Worm (Caenorhabditis elegans): ENCODE results near the gene dab-1.

Gene dab-1

ce11 chrII:8173449-8173848 is 48.7 kb upstream of the dab-1 start, which contains the start of the genes decr-1.3 and T05C12.1:
decr-1.3 (minus strand) TSS chrII:8173549.
T05C12.1 (plus strand) TSS chrII:8173680.
- TF ChIP-seq sem-4 (tag; optimal IDR thresholded peaks at IDR 0.05) (no peak), nhr-6 (tag; optimal IDR thresholded peaks at IDR 0.05) (no peak), ceh-16 (tag; optimal IDR thresholded peaks at IDR 0.05) (no peak), lsy-2 (tag; optimal IDR thresholded peaks at IDR 0.05) (no peak), lin-39 (tag; optimal IDR thresholded peaks at IDR 0.05) (no peak), nhr-11 (tag; optimal IDR thresholded peaks at IDR 0.05) (no peak)

DNA sequence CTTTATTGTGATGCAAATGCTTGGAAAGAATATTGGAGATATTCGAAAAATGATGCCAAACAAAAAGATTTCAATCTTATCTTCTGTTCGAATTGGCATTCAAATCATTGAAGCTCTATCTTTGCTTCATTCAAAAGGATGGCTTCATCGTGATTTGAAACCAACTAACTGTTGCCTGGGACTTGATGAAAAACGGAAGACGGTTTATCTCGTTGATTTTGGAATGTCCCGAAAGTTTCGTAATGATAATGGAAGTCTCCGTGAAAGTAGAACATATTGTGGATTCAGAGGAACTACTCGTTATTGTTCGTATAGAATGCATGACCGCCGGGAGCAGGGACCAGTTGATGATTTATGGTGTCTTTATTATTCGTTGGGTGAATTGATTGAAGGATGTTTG is 48.0 kb upstream of the dab-1 start:
- TF ChIP-seq nhr-25 (tag; optimal IDR thresholded peaks at IDR 0.05) (no peak), ceh-82 (tag; optimal IDR thresholded peaks at IDR 0.05) (no peak), nhr-23 (tag; optimal IDR thresholded peaks at IDR 0.05) (no peak), unc-62 (GFP tag; optimal IDR thresholded peaks at IDR 0.05) (no peak), egl-27 (tag; optimal IDR thresholded peaks at IDR 0.05) (no peak), sem-4 (tag; optimal IDR thresholded peaks at IDR 0.05) (no peak), alr-1 (tag; optimal IDR thresholded peaks at IDR 0.05) (no peak), blmp-1 (tag; optimal IDR thresholded peaks at IDR 0.05; ENCODE audit: insufficient read depth) (no peak), lin-11 (tag; optimal IDR thresholded peaks at IDR 0.05) (no peak), nhr-237 (tag; optimal IDR thresholded peaks at IDR 0.05) (no peak), nhr-6 (tag; optimal IDR thresholded peaks at IDR 0.05) (no peak), unc-55 (GFP tag; optimal IDR thresholded peaks at IDR 0.05) (no peak), nhr-10 (tag; optimal IDR thresholded peaks at IDR 0.05) (no peak)

DNA sequence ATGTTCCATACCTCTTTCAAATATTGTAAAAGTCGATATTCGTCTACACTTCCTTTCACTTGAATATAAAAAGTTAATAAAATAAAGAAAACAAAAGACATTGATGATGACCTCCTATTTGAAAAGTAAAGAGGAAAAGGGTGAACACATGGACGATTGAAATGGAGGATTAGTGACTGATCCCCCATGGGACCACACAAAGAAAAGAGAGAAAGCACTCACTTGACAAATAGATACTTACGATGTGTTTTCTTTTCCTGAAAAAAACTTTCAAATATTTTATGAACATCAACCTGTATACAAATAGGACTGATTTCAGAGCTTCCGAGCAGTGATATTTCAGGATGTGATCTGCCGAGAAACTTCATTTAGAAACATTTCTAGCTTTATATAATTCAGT is 45.1 kb upstream of the dab-1 start, which contains the start of gene acr-14:
TSS of gene acr-14 (minus strand) at position 101 of the 400 bp plus-strand sequence.
- no peak for TF ChIP-seq unc-39 (tag; optimal IDR thresholded peaks at IDR 0.05)
- TF ChIP-seq nhr-10 (tag; optimal IDR thresholded peaks at IDR 0.05) = no peak
- TF ChIP-seq nhr-129 (tag; optimal IDR thresholded peaks at IDR 0.05) = no peak
- TF ChIP-seq blmp-1 (tag; optimal IDR thresholded peaks at IDR 0.05; ENCODE audit: insufficient read depth) = no peak
- no peak for TF ChIP-seq ztf-4 (tag; optimal IDR thresholded peaks at IDR 0.05)
- TF ChIP-seq unc-62 (GFP tag; optimal IDR thresholded peaks at IDR 0.05) = no peak
- no peak for TF ChIP-seq peb-1 (tag; optimal IDR thresholded peaks at IDR 0.05)
- no peak for TF ChIP-seq sma-9 (GFP tag; optimal IDR thresholded peaks at IDR 0.05)
- TF ChIP-seq sma-9 (tag; optimal IDR thresholded peaks at IDR 0.05) = no peak
- TF ChIP-seq gmeb-1 (tag; optimal IDR thresholded peaks at IDR 0.05) = no peak
- TF ChIP-seq lsy-2 (tag; optimal IDR thresholded peaks at IDR 0.05) = no peak
- TF ChIP-seq sma-3 (GFP tag; optimal IDR thresholded peaks at IDR 0.05) = no peak
- TF ChIP-seq ceh-16 (tag; optimal IDR thresholded peaks at IDR 0.05) = no peak
- no peak for TF ChIP-seq ceh-82 (tag; optimal IDR thresholded peaks at IDR 0.05)
- no peak for TF ChIP-seq fos-1 (tag; optimal IDR thresholded peaks at IDR 0.05)

- TF ChIP-seq nhr-12 (tag; optimal IDR thresholded peaks at IDR 0.05) (no peak), sem-4 (tag; optimal IDR thresholded peaks at IDR 0.05) (no peak)
Observed at ce11 chrII:8178614-8179013, 43.6 kb upstream of the dab-1 start.

DNA sequence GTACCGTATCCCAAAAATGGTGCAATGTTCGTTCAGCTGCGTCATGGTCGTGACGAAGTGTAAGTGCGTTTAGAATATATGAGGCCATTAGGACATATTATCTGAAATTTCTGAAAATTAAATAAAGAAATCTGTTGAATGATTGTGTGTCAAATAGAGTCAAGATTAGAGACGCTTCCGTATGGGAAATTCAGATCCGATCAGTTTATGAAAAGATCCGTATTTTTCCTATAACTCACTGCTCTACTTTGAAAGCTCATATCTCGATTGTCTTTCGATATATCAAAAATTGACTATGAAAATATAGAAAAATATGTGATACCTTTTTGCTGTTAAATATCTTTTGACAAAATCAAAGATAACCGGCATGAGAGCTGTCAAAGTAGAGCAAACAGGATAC is 41.9 kb upstream of the dab-1 start, which contains the start of gene T05C12.4:
TSS of gene T05C12.4 (minus strand) at position 101 of the 400 bp plus-strand sequence.
- TF ChIP-seq egl-27 (tag; optimal IDR thresholded peaks at IDR 0.05) = no peak
- no peak for TF ChIP-seq unc-62 (GFP tag; optimal IDR thresholded peaks at IDR 0.05)
- no peak for TF ChIP-seq lin-13 (GFP tag; optimal IDR thresholded peaks at IDR 0.05)
- TF ChIP-seq nhr-6 (tag; optimal IDR thresholded peaks at IDR 0.05) = no peak
- no peak for TF ChIP-seq ztf-4 (tag; optimal IDR thresholded peaks at IDR 0.05)
- no peak for TF ChIP-seq dmd-4 (tag; optimal IDR thresholded peaks at IDR 0.05)
- TF ChIP-seq crh-2 (tag; optimal IDR thresholded peaks at IDR 0.05) = no peak
- no peak for TF ChIP-seq nhr-237 (tag; optimal IDR thresholded peaks at IDR 0.05)
- no peak for TF ChIP-seq elt-1 (tag; optimal IDR thresholded peaks at IDR 0.05)
- TF ChIP-seq fos-1 (tag; optimal IDR thresholded peaks at IDR 0.05) = no peak
- no peak for TF ChIP-seq ZK546.5 (tag; optimal IDR thresholded peaks at IDR 0.05)
- TF ChIP-seq F13H6.1 (tag; optimal IDR thresholded peaks at IDR 0.05) = no peak
- no peak for TF ChIP-seq alr-1 (tag; optimal IDR thresholded peaks at IDR 0.05)
- no peak for TF ChIP-seq nhr-10 (tag; optimal IDR thresholded peaks at IDR 0.05)
- TF ChIP-seq R02D3.7 (tag; optimal IDR thresholded peaks at IDR 0.05) = no peak

All from whole organism, L2 larva.